Worm (Caenorhabditis elegans): ENCODE measurements around the gene glb-6.

The glb-6 gene

DNA sequence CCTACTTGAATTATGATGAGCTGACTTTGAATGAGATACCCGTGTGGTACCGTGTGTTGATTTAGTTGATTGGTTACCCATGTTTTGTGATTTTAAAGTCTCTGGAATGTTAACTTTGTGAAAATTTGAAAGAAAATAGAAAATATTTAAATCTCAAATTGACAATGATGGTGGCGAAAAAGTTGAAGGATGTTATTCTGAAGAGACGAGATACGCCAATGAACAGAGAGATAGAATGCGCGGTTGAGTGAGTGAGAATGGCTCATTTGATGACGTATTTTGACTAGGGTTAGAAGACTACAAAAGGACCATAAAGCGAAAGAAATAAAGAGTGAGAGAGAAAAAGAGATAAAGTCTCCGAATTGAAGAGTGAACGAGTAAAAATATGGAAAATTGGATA, at the start of gene glb-6:
TSS of gene glb-6 (minus strand) at position 101 of the 400 bp plus-strand sequence.
- TF ChIP-seq Y48G9A.11 (GFP tag; IDR thresholded peaks at IDR 0.05) (no peak), fkh-10 (GFP tag; optimal IDR thresholded peaks at IDR 0.05) (peak; percentile 63)

DNA sequence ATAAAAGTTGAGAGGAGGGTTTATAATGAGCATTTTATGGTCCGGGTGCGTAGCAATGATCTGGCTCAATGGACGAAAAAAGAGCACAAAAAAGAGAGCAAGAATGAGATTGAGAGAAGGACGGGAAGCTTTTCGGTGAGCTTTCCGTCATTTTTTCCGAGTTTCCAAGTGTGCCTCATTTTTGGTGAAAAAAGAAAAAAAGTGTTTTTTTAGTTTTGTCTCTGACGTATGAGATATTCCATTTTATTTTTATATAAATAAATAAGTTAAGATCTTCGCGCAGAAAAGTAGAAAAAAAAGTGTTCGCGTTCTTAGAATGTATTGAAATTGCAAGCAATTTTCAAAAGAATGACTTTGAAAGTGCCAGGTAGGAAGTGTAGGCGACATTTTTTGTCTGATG, 49.7 kb upstream of the glb-6 start, which contains the start of gene memb-2:
TSS of gene memb-2 (minus strand) at position 101 of the 400 bp plus-strand sequence.
- TF ChIP-seq lim-7 (GFP tag; IDR thresholded peaks at IDR 0.05) = no peak
- TF ChIP-seq nhr-237 (tag; optimal IDR thresholded peaks at IDR 0.05) = no peak
- TF ChIP-seq nhr-11 (tag; optimal IDR thresholded peaks at IDR 0.05) = no peak
- TF ChIP-seq nhr-10 (tag; optimal IDR thresholded peaks at IDR 0.05) = no peak

ce11 chrV:5619372-5619771, 49.0 kb upstream of the glb-6 start:
- TF ChIP-seq unc-130 (GFP tag; optimal IDR thresholded peaks at IDR 0.05) = peak; percentile 22
- TF ChIP-seq dpl-1 (GFP tag; optimal IDR thresholded peaks at IDR 0.05) = peak; percentile 21
- peak; percentile 93 for TF ChIP-seq lin-38 (GFP tag; IDR thresholded peaks at IDR 0.05)
- no peak for TF ChIP-seq nhr-237 (tag; optimal IDR thresholded peaks at IDR 0.05)

DNA sequence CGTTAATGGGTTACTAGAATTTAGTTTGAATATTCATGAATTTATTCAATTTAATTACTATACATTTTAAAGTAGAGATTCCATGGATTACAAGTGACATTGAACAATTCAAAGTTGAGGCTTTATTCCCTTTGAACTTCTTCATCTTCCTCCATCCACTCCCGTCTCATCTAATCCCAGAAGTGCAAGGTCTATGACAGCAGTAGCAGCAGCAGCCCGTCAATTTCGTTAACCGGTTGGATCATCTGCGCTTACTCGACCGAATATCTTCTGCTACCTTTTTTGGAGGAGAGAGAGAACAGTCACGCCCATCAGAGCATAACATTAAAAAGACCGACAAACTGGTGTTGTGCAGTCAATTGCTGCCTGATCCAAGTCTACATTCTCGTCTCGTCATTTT, 47.0 kb upstream of the glb-6 start, which contains the start of gene M03E7.2:
TSS of gene M03E7.2 (plus strand) at position 301 of the 400 bp plus-strand sequence.
- TF ChIP-seq cey-2 (tag; optimal IDR thresholded peaks at IDR 0.05; ENCODE audit: borderline replicate concordance, insufficient read depth) = no peak
- no peak for TF ChIP-seq dmd-9 (GFP tag; IDR thresholded peaks at IDR 0.05)
- TF ChIP-seq lim-7 (GFP tag; IDR thresholded peaks at IDR 0.05) = no peak
- TF ChIP-seq snpc-4 (tag; optimal IDR thresholded peaks at IDR 0.05) = no peak
- no peak for TF ChIP-seq ceh-82 (tag; optimal IDR thresholded peaks at IDR 0.05)
- no peak for TF ChIP-seq mep-1 (tag; optimal IDR thresholded peaks at IDR 0.05)
- no peak for TF ChIP-seq set-16 (GFP tag; IDR thresholded peaks at IDR 0.05)
- no peak for TF ChIP-seq F37D6.2 (tag; optimal IDR thresholded peaks at IDR 0.05)
- TF ChIP-seq zfp-3 (GFP tag; conservative IDR thresholded peaks at IDR 0.05) = no peak
- no peak for TF ChIP-seq T26A8.4 (GFP tag; IDR thresholded peaks at IDR 0.05)
- TF ChIP-seq lin-15B (tag; optimal IDR thresholded peaks at IDR 0.05) = no peak
- TF ChIP-seq hif-1 (tag; optimal IDR thresholded peaks at IDR 0.05) = no peak
- TF ChIP-seq F10B5.3 (tag; optimal IDR thresholded peaks at IDR 0.05) = no peak
- no peak for TF ChIP-seq F26F4.8 (GFP tag; conservative IDR thresholded peaks at IDR 0.05)
- TF ChIP-seq Y75B8A.6 (GFP tag; IDR thresholded peaks at IDR 0.05) = no peak
- TF ChIP-seq ctbp-1 (GFP tag; IDR thresholded peaks at IDR 0.05) = no peak
- no peak for TF ChIP-seq madf-5 (GFP tag; IDR thresholded peaks at IDR 0.05)
- no peak for TF ChIP-seq daf-16 (GFP tag; optimal IDR thresholded peaks at IDR 0.05)
- TF ChIP-seq daf-16 (tag; optimal IDR thresholded peaks at IDR 0.05) = no peak

- no peak for TF ChIP-seq lin-39 (tag; optimal IDR thresholded peaks at IDR 0.05)
- no peak for TF ChIP-seq F44E2.7 (GFP tag; IDR thresholded peaks at IDR 0.05)
- TF ChIP-seq unc-39 (tag; optimal IDR thresholded peaks at IDR 0.05) = no peak
- TF ChIP-seq vab-7 (GFP tag; IDR thresholded peaks at IDR 0.05) = no peak
- TF ChIP-seq nhr-6 (tag; optimal IDR thresholded peaks at IDR 0.05) = no peak
- no peak for TF ChIP-seq Y75B8A.6 (GFP tag; IDR thresholded peaks at IDR 0.05)
- no peak for TF ChIP-seq snpc-4 (tag; optimal IDR thresholded peaks at IDR 0.05)
- TF ChIP-seq mxl-3 (GFP tag; optimal IDR thresholded peaks at IDR 0.05) = no peak
- no peak for TF ChIP-seq pqm-1 (tag; optimal IDR thresholded peaks at IDR 0.05)
These were observed 44.4 kb upstream of the glb-6 start, which contains the start of gene M03E7.3 for ce11 chrV:5614724-5615123. Gene M03E7.3 (plus strand): TSS chrV:5615024.

- TF ChIP-seq ceh-44 (GFP tag; IDR thresholded peaks at IDR 0.05) (no peak), nhr-77 (tag; optimal IDR thresholded peaks at IDR 0.05) (no peak), nhr-11 (tag; optimal IDR thresholded peaks at IDR 0.05) (no peak), daf-8 (GFP tag; IDR thresholded peaks at IDR 0.05) (no peak), fkh-10 (GFP tag; optimal IDR thresholded peaks at IDR 0.05) (no peak), hif-1 (tag; optimal IDR thresholded peaks at IDR 0.05) (no peak), nhr-76 (tag; optimal IDR thresholded peaks at IDR 0.05) (no peak), jun-1 (tag; optimal IDR thresholded peaks at IDR 0.05) (no peak), F37D6.2 (tag; optimal IDR thresholded peaks at IDR 0.05) (no peak), egl-43 (GFP tag; IDR thresholded peaks at IDR 0.05) (no peak), snpc-4 (tag; optimal IDR thresholded peaks at IDR 0.05) (no peak), dmd-9 (GFP tag; IDR thresholded peaks at IDR 0.05) (no peak), tag-97 (GFP tag; IDR thresholded peaks at IDR 0.05) (no peak), spr-1 (tag; optimal IDR thresholded peaks at IDR 0.05) (no peak), nhr-102 (tag; optimal IDR thresholded peaks at IDR 0.05) (no peak), saeg-2 (GFP tag; IDR thresholded peaks at IDR 0.05) (no peak), nhr-237 (tag; optimal IDR thresholded peaks at IDR 0.05) (no peak)
These were observed 42.8 kb upstream of the glb-6 start, which contains the start of gene lrpc-1 for ce11 chrV:5613109-5613508. Gene lrpc-1 (minus strand): TSS chrV:5613209.

All from whole organism, L4 larva.